Fruit fly (Drosophila melanogaster): ENCODE results near the gene CG43078.

CG43078 gene

DNA sequence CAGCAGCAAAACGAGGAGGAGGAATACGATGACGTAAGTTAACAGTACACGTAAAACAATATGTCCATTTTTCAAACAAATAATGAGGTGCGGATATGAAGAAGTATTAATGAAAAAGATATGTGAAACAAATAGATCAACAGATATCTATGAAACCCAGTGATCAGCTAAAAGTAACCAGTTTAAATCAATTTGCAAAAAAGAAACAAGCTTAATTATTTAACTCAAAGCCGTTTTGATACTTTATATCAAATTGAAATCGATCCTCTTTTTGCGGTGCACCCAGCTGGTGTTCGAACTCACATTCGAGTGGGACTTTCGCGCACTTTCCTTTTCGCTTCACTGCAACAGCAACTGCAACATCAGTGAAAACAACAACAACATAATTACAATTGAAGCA, 64.4 kb downstream of the CG43078 start:
- TF ChIP-seq fru (GFP tag; optimal IDR thresholded peaks at IDR 0.05), result no peak
- no peak for TF ChIP-seq ey (GFP tag; optimal IDR thresholded peaks at IDR 0.05)
- no peak for TF ChIP-seq Jra (GFP tag; optimal IDR thresholded peaks at IDR 0.05)
- no peak for TF ChIP-seq sv (GFP tag; optimal IDR thresholded peaks at IDR 0.05)
- TF ChIP-seq dsf (GFP tag; optimal IDR thresholded peaks at IDR 0.05; ENCODE audit: borderline replicate concordance), result no peak
- TF ChIP-seq brk (GFP tag; optimal IDR thresholded peaks at IDR 0.05), result no peak
- TF ChIP-seq h (GFP tag; optimal IDR thresholded peaks at IDR 0.05), result no peak
- TF ChIP-seq usp (GFP tag; optimal IDR thresholded peaks at IDR 0.05), result no peak
- peak in 1 of 2 experiments; percentile 12 for TF ChIP-seq foxo (GFP tag; optimal IDR thresholded peaks at IDR 0.05)
- no peak for TF ChIP-seq GATAd (GFP tag; optimal IDR thresholded peaks at IDR 0.05)
- TF ChIP-seq rgr (GFP tag; optimal IDR thresholded peaks at IDR 0.05), result no peak
- TF ChIP-seq psq (GFP tag; optimal IDR thresholded peaks at IDR 0.05), result no peak
- no peak for TF ChIP-seq tai (GFP tag; optimal IDR thresholded peaks at IDR 0.05)
- peak; percentile 15 for TF ChIP-seq HLH106 (tag; optimal IDR thresholded peaks at IDR 0.05)
- no peak for TF ChIP-seq Sp1 (GFP tag; optimal IDR thresholded peaks at IDR 0.05)

- peak in 1 of 2 experiments; percentile 20 for TF ChIP-seq dl (GFP tag; optimal IDR thresholded peaks at IDR 0.05; ENCODE audit: insufficient read depth in 1 of 2, partially characterized antibody in 2 of 2)
- peak; percentile 72 for TF ChIP-seq Dif (GFP tag; optimal IDR thresholded peaks at IDR 0.05; ENCODE audit: partially characterized antibody)
- TF ChIP-seq Vsx2 (GFP tag; optimal IDR thresholded peaks at IDR 0.05; ENCODE audit: partially characterized antibody), result peak; percentile 82
- TF ChIP-seq dmrt93B (GFP tag; optimal IDR thresholded peaks at IDR 0.05), result no peak
Measured at dm6 chr3L:8643810-8644552, 67.4 kb downstream of the CG43078 start.

DNA sequence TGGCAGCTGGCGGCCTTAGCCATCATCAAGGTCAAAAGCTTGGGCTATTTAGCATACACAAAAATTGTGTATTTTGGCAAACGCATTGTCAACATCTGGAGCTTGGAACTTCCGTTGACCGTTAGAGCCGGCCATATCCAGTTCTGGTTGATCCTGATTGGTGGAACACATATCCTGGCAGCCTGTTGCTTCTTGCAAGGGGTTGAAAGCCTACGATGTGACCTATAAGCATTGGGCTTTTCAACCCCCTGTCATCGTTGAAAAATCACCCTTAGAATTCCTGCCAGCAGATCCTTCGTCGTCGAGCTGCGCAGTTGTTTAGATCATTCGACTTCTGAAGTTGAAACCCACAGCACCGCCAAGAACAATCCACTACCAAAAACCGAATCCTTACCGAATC, 70.2 kb downstream of the CG43078 start, which contains the start of the genes CG13305 and Pex7:
Gene CG13305, minus strand, starts transcription at position 2 of the 400 bp plus-strand sequence.
Gene Pex7, plus strand, starts transcription at position 325 of the 400 bp plus-strand sequence.
- TF ChIP-seq sage (GFP tag; optimal IDR thresholded peaks at IDR 0.05), result no peak
- TF ChIP-seq Hnf4 (GFP tag; optimal IDR thresholded peaks at IDR 0.05), result no peak
- no peak for TF ChIP-seq Dif (GFP tag; optimal IDR thresholded peaks at IDR 0.05; ENCODE audit: partially characterized antibody)
- no peak for TF ChIP-seq OdsH (GFP tag; optimal IDR thresholded peaks at IDR 0.05)
- no peak for TF ChIP-seq Dfd (GFP tag; optimal IDR thresholded peaks at IDR 0.05)
- no peak for TF ChIP-seq fru (GFP tag; optimal IDR thresholded peaks at IDR 0.05)
- no peak for TF ChIP-seq Sp1 (GFP tag; optimal IDR thresholded peaks at IDR 0.05)
- no peak for TF ChIP-seq Abd-B (GFP tag; optimal IDR thresholded peaks at IDR 0.05)
- TF ChIP-seq woc (GFP tag; optimal IDR thresholded peaks at IDR 0.05), result no peak
- TF ChIP-seq brk (GFP tag; optimal IDR thresholded peaks at IDR 0.05), result no peak
- no peak for TF ChIP-seq h (GFP tag; optimal IDR thresholded peaks at IDR 0.05)
- TF ChIP-seq Rel (GFP tag; optimal IDR thresholded peaks at IDR 0.05), result no peak
- TF ChIP-seq Rel (tag; optimal IDR thresholded peaks at IDR 0.05), result no peak
- no peak for TF ChIP-seq Hr78 (GFP tag; optimal IDR thresholded peaks at IDR 0.05)

DNA sequence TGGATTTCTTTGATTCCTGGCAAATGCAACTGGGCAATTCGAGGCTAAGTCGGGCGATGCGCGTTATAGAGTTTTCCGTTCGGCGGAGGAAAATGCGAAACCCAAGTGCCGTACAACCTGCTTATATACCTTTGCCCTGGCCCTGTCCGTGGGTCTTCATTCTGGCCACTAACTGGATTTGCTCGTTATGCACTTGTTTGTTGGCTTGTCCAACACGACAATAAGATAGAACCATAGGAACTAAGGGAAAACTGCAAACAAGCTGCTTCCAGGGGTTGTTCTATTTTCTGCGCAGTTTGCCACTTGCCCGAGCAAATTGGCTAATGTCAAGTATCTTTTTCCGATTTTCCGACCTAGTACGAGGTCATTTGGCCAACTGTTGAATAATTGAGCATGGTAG, 72.2 kb downstream of the CG43078 start, which contains the start of gene Arr2:
Gene Arr2, minus strand, starts transcription at position 101 of the 400 bp plus-strand sequence.
- TF ChIP-seq dl (GFP tag; optimal IDR thresholded peaks at IDR 0.05; ENCODE audit: insufficient read depth in 1 of 2, partially characterized antibody in 2 of 2) (no peak), br (GFP tag; optimal IDR thresholded peaks at IDR 0.05) (no peak), Vsx2 (GFP tag; optimal IDR thresholded peaks at IDR 0.05; ENCODE audit: partially characterized antibody) (no peak)
